Fruit fly (Drosophila melanogaster): ENCODE results near the gene CG9109.

The CG9109 gene

DNA sequence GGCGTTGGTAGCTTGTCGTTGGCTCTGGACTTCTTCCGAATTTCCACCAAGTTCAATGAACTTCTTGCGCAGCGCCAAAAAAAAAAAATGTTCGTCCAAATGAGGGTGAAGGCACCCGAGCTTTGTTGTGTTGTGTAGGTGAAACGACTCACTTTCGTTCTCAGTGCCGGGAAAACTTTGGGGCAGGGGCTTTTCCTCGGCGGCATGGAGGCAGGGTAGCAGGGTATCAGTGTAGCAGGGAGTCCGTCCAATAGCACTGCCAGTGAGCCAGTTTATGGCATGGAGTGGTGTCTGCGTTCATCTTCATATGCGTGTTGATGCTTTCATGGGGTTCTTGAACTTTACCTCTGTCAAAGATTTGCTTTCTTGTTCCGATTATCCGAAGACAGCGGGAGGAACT, 40.1 kb upstream of the CG9109 start (continued):
- TF ChIP-seq ci (GFP tag; IDR thresholded peaks at IDR 0.05) (peak; percentile 68), CG10274 (GFP tag; optimal IDR thresholded peaks at IDR 0.05) (peak; percentile 34), CTCF (GFP tag; optimal IDR thresholded peaks at IDR 0.05) (no peak), crol (GFP tag; IDR thresholded peaks at IDR 0.05) (peak; percentile 60; the same call in 1 of the 2 replicates)

DNA sequence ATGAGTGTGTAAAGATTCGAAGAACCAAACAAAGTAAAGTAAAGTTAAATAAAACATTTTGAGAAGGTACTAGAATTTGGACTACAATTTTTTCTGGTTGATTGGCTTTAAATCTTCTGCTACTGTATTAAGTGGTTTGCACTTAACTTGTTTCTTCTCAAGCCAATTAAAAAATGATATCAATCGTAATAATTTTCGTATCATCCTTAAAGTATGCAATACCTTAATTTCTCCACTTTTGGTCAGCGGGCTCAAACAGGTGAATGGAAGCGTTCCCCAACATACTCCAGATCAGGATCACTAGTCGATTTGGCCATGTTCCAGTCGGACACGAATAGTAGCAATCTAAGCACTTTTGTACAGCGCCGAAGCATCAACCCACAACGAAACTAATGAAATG, 39.7 kb upstream of the CG9109 start:
- no peak for TF ChIP-seq al (GFP tag; IDR thresholded peaks at IDR 0.05)
- peak; percentile 52 for TF ChIP-seq exex (tag; optimal IDR thresholded peaks at IDR 0.05)
- peak; percentile 69 for TF ChIP-seq grn (GFP tag; optimal IDR thresholded peaks at IDR 0.05)
- peak; percentile 87 for TF ChIP-seq Vsx1 (GFP tag; optimal IDR thresholded peaks at IDR 0.05)

DNA sequence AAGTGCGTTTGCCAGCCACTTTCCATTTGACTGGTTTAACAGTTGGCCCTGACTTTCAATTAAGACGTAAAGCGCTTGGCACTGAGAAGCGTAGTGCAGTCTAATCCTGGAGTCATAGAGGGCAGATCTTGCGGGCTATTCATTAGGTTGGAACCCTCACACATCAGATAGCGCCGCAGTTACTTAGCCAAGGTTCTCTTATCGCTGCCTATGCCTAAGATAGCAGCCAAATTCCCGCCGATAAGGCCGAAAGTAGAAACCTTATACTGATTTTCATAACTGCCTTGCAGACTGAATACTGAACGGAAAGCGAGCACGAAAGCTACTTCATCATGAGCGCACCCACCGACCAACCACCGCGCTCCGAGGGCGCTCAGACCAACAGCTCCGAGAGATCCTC, 37.9 kb upstream of the CG9109 start:
- no peak for TF ChIP-seq BtbVII (GFP tag; optimal IDR thresholded peaks at IDR 0.05)
- TF ChIP-seq GATAe (GFP tag; conservative IDR thresholded peaks at IDR 0.05): peak; percentile 76
- peak; percentile 8 for TF ChIP-seq sug (tag; optimal IDR thresholded peaks at IDR 0.05)
- no peak for TF ChIP-seq hkb (optimal IDR thresholded peaks at IDR 0.05)
- no peak; the same call in 1 of the 2 replicates for TF ChIP-seq hkb (GFP tag; IDR thresholded peaks at IDR 0.05)
- no peak for TF ChIP-seq repo (GFP tag; optimal IDR thresholded peaks at IDR 0.05)
- no peak for TF ChIP-seq CG16863 (GFP tag; optimal IDR thresholded peaks at IDR 0.05)
- TF ChIP-seq Rx (GFP tag; IDR thresholded peaks at IDR 0.05): no peak
- peak; percentile 32 for TF ChIP-seq CG10543 (GFP tag; optimal IDR thresholded peaks at IDR 0.05)
- peak; percentile 38 for TF ChIP-seq exex (tag; optimal IDR thresholded peaks at IDR 0.05)
- TF ChIP-seq sd (tag; optimal IDR thresholded peaks at IDR 0.05): peak; percentile 74
- TF ChIP-seq Ets65A (GFP tag): peak; percentile 33
- TF ChIP-seq grn (GFP tag; optimal IDR thresholded peaks at IDR 0.05): peak; percentile 61
- peak; percentile 62 for TF ChIP-seq Med (GFP tag)
- no peak for TF ChIP-seq CG3065 (GFP tag; optimal IDR thresholded peaks at IDR 0.05)

DNA sequence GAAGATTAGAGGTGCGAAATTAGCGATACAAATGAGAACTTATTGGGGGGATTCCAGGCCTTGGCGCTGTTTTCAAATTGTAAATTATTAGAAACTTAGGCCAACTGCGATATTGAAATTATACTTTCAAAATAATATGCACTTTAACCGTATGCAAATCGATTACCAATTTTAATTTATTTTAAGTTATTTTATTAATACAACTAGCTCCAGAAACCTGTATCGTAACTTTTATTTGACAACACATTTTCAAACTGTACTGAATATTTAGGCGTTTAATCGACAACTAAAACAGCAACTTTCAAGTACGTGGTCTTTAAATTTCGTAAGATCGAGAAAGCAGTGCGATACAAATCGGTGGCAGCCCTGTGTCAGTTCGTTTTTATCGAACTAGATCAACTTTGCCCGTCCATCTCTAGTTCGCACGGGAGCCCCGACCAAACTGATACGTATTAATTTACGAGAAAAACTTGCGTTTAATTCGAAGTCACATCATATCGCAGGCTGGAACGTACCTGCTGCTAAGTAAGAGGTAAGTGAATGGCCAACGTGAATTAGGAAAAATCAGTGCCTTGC, 36.5 kb upstream of the CG9109 start, which contains the start of the genes CG9154 and Kr-h2:
CG9154 (minus strand) TSS at position 31 of the 576 bp plus-strand sequence.
Kr-h2 (plus strand) TSS at position 335 of the 576 bp plus-strand sequence.
- TF ChIP-seq CG12744 (GFP tag; optimal IDR thresholded peaks at IDR 0.05) (no peak), Rx (GFP tag; IDR thresholded peaks at IDR 0.05) (no peak), CG18764 (GFP tag; optimal IDR thresholded peaks at IDR 0.05) (no peak), stwl (tag; optimal IDR thresholded peaks at IDR 0.05) (peak; percentile 65), HLH3B (GFP tag; IDR thresholded peaks at IDR 0.05) (no peak), CG17385 (GFP tag; optimal IDR thresholded peaks at IDR 0.05) (no peak), CG1024 (GFP tag; IDR thresholded peaks at IDR 0.05) (no peak), zfh1 (GFP tag; IDR thresholded peaks at IDR 0.05) (no peak), NC2β (GFP tag; optimal IDR thresholded peaks at IDR 0.05) (no peak), CG15269 (tag; optimal IDR thresholded peaks at IDR 0.05) (peak; percentile 33), sug (tag; optimal IDR thresholded peaks at IDR 0.05) (peak; percentile 64), lola (GFP tag; optimal IDR thresholded peaks at IDR 0.05) (peak in 1 of 3 experiments; percentile 25), MESR4 (GFP tag; optimal IDR thresholded peaks at IDR 0.05) (peak; percentile 94), CG10274 (GFP tag; optimal IDR thresholded peaks at IDR 0.05) (no peak), CG11456 (GFP tag; IDR thresholded peaks at IDR 0.05) (no peak), CG17328 (GFP tag; IDR thresholded peaks at IDR 0.05) (no peak), CG12236 (GFP tag; optimal IDR thresholded peaks at IDR 0.05) (no peak), Hsf (GFP tag; optimal IDR thresholded peaks at IDR 0.05) (peak; percentile 32), bab2 (GFP tag; optimal IDR thresholded peaks at IDR 0.05) (no peak), CG17568 (GFP tag; optimal IDR thresholded peaks at IDR 0.05) (no peak), eve (GFP tag; optimal IDR thresholded peaks at IDR 0.05) (no peak), CG11085 (GFP tag; IDR thresholded peaks at IDR 0.05) (no peak), CG10209 (GFP tag; optimal IDR thresholded peaks at IDR 0.05) (no peak), kay (GFP tag; optimal IDR thresholded peaks at IDR 0.05) (no peak), sr (GFP tag; IDR thresholded peaks at IDR 0.05) (no peak), ranshi (GFP tag; IDR thresholded peaks at IDR 0.05) (no peak), bbx (GFP tag; IDR thresholded peaks at IDR 0.05; ENCODE audit: partially characterized antibody) (peak; percentile 63), zfh2 (GFP tag; optimal IDR thresholded peaks at IDR 0.05) (peak; percentile 53), CG16863 (GFP tag; optimal IDR thresholded peaks at IDR 0.05) (no peak), pros (GFP tag; optimal IDR thresholded peaks at IDR 0.05) (no peak)
